Fruit fly (Drosophila melanogaster) whole organism, larva: ENCODE results near the gene CG6324.

ENCODE experiments used
- noc ChIP-seq: fragments of 200-800 bp; sonication (Bioruptor generic); optimal IDR thresholded peaks from 3 replicates; lab custom pipeline; 2019; ENCODE audit warnings: missing biosample characterization, mild to moderate bottlenecking, missing genetic modification characterization, moderate library complexity

CG6324 gene

DNA sequence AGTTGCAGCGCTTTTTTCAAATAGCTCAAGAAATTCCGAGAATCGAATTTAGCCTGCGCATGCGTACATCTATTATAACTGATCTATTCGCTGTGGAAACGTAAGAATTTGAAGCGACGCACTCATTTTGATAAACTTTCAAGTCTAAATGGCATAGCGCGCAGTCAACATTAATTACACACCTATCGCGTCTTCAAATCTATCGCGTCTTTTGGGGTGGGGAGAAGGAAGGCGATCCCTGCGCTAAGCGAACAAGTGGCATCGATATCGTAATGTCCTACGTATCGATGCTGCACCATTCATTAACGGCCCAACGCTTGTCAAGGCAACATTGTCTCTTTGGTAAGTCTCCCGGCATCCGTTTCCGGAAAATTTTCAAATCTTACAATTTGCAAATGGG, at the start of gene CG6324:
Gene CG6324, plus strand, starts transcription at position 301 of the 400 bp plus-strand sequence.
- TF ChIP-seq noc (tag; lab: Kevin White, UChicago): no peak

dm6 chrX:15441245-15441644, 34.6 kb upstream of the CG6324 start, which contains the start of gene Cngl:
Gene Cngl, minus strand, starts transcription at chrX:15441252.
- TF ChIP-seq noc (tag; lab: Kevin White, UChicago): no peak

- TF ChIP-seq noc (tag; lab: Kevin White, UChicago): no peak
Measured at dm6 chrX:15443502-15443901, 32.4 kb upstream of the CG6324 start.

- TF ChIP-seq noc (tag; lab: Kevin White, UChicago): no peak
Measured at dm6 chrX:15448136-15448535, 27.8 kb upstream of the CG6324 start.

DNA sequence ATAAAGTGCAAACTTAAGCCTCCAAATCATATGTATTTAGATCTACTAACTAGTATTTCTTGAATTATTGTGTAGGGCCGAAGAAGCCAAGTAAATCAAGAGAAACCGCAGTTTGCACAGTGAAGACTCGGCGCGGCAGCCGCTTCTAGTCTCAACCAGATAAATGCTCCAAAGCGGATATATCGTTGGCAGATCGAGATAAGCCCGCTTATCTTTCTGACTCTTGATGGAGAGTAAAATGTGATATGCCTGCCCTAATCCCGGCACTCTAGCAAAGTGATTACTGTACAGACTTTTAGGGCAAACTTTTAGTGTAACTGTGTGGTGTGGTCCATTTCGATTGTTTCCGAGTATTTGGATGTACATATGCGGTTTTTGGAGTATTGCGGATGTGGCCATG, 27.1 kb upstream of the CG6324 start:
- no peak for TF ChIP-seq noc (tag; lab: Kevin White, UChicago)

DNA sequence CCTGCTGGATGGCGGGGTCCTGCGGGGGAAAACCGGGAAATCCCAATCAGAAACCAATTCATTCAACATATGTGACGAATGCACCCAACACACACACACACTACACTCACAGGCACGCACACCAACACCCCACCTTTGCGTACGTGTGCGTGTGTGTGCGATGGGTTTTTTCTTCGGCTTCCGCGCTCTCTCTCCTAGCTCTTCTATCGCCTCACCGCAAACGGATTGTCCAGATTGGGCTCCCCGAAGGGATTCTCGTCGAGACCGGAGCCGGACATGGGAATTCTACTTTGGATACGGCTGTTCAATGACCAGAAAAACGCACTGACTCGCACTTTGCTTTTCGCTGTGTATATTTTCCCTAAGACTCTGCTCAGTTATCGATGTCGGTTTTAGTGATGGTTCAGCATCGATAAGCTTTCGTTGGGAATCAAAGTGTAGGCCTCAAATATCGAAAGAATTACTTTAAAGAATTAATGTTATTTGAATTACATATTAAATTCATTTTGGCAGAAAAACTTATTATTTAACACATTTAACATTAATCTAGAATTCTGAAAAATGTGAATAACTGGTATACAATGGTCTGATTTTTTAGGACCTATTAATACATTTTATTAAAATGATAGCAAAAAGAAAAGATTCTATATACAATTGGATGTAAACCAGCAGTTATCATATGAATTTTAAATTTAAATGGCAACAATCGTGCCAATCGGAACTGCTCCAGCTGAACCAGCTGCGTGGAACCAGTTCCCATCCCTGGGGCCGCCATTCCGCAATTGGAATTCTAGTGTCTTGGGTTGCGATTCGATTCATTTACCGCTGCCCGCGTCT, 26.2 kb upstream of the CG6324 start, which contains the start of the genes Scamp and Ahcy:
Gene Scamp, minus strand, starts transcription at position 394 of the 837 bp plus-strand sequence.
Gene Ahcy, plus strand, starts transcription at position 772 of the 837 bp plus-strand sequence.
- TF ChIP-seq noc (tag; lab: Kevin White, UChicago): no peak

DNA sequence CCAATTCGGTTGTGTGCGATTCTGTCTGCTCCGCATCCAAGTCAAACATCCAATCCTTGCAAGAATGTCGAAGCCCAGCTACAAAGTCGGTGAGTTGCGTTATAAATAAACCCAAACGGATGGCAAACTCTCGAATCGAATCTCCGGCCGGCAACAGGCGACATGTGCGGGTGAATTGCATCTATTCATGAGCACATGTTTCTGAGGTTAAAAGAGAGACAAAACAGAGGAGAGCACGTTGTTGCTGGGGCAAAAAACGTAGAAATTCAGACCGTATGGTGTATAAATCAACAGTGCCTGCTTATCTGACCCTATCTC, 25.6 kb upstream of the CG6324 start:
- no peak for TF ChIP-seq noc (tag; lab: Kevin White, UChicago)

DNA sequence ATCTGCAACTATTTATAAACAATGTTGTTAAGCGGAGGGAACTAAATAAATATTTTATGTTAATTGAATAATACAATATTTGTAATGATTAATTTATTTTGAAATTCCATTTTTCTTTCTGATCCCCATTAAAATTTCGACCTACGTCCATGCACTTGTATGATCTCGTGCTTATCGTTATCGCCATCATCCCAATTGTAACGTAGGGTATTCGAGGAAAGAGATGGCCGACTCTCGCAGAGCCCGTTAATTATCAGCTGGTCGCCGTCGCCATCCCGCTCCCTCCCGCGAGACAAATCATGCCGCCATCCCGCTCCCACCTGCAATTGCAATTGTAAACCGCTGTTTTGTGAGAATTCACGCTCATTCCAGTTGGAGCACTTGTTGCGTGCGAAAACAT, 22.8 kb upstream of the CG6324 start, which contains the start of gene CG11655:
Gene CG11655, plus strand, starts transcription at position 351 of the 400 bp plus-strand sequence.
- TF ChIP-seq noc (tag; lab: Kevin White, UChicago): peak; percentile 64

DNA sequence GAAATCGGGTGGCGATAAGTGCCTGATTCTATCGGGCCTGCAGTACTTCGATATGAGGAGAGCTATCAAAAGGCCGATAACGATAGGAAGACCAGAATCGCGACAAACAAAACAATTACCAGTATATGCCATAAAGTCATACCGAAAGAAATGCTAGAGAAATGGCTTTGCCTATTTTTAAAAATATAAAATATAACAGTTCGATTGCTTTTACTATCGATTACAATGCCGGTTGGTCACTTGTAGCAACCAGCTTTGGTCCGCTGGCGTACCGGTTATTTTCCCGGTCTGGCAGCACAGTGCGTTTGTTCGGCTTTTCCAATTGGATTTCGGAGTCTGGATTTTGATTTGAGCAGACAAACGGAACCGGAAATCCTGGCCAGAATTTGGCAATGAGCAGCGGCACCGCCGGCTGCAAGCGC, 13.4 kb upstream of the CG6324 start, which contains the start of the genes shtd, CG6294 and CG6299:
Gene shtd, minus strand, starts transcription at position 6 of the 422 bp plus-strand sequence.
Gene CG6294, plus strand, starts transcription at position 287 of the 422 bp plus-strand sequence.
Gene CG6299, plus strand, starts transcription at position 287 of the 422 bp plus-strand sequence.
- no peak for TF ChIP-seq noc (tag; lab: Kevin White, UChicago)

DNA sequence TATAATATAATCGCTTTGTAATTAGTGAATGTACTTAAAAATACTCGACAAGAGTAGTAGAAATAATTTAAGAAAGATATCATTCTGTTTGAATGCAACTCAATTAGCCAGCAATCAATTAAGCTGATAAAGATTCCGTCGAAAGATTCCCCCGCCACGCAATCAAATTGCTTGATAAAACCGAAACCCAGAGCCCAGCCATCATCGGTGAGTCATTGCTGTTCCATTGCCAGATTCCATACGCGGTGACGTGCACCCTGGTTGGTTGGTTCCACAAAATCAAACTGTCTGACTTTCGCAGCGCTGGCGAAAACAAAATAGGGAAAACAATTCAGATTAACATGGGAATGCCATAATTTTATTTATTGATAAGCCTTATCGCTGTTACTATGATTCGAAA, 11.4 kb upstream of the CG6324 start:
- TF ChIP-seq noc (tag; lab: Kevin White, UChicago): no peak

DNA sequence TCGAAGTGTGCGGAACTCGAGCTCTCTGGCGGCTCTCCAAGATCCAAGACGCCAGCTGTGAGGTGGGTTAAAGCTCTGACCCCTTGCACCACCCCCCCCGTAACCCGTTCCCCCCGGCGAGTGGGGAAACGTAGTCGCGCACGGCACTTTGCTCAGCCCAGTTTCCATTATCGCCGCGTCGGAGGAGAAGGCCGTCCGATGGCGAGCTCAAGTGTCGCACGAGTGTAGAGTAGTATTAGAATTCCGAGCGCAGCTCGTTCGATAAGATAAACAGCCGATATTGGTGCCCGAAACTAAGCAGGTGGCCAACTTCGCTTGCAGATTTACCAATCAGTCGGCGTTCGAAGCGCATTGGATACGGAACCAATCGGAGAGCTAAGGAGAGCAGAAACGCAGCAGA, 10.5 kb upstream of the CG6324 start:
- no peak for TF ChIP-seq noc (tag; lab: Kevin White, UChicago)

dm6 chrX:15467402-15467941, 8.4 kb upstream of the CG6324 start, which contains the start of the genes CG15642 and CG15641:
Gene CG15642, minus strand, starts transcription at chrX:15467757.
Gene CG15641, plus strand, starts transcription at chrX:15467891.
- no peak for TF ChIP-seq noc (tag; lab: Kevin White, UChicago)

DNA sequence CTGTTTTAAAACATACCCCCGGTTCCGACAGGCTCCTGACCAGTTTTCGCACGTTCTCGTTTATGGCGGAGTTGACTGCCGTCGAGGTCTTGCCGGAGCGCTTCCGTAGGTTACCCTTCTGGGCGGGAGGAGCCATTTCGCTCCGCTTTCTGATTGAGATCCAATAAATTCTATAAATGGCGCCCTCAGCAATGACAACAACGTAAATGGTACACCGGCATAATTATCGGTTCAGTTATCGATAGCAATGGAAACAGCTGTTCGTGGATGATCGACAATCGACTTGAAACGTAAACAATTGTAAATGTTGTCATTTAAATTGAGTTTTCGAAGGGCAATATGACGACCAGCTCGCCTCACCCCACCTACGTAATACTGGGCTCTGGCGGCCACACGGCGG, 4.0 kb upstream of the CG6324 start, which contains the start of the genes Grip128 and Alg14:
Gene Grip128, minus strand, starts transcription at position 216 of the 400 bp plus-strand sequence.
Gene Alg14, plus strand, starts transcription at position 261 of the 400 bp plus-strand sequence.
- no peak for TF ChIP-seq noc (tag; lab: Kevin White, UChicago)

DNA sequence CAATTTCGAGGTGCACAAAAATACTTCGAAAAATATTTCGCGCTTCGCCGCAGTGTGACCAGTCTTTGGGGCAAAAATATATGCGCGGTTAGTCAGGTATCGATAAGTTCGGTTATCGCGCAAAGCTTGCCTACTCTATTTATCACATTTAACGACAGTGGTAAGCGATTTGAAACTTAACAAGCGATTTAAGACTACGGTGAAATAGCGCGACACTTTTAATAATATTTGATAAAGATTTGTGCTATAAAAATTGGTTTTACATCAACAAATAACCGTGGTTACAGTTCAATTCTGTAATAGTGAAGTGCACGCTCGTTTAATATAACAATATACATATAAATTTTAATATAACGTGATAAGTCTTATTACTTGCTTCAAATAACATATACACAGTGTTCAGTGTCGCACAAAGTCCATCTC, 513 bp upstream of the CG6324 start, which contains the start of gene mh:
Gene mh, minus strand, starts transcription at position 34 of the 423 bp plus-strand sequence.
- TF ChIP-seq noc (tag; lab: Kevin White, UChicago): no peak

dm6 chrX:15482236-15482660, 6.4 kb downstream of the CG6324 start, which contains the start of gene CG6340:
Gene CG6340, plus strand, starts transcription at chrX:15482374.
- TF ChIP-seq noc (tag; lab: Kevin White, UChicago): no peak
